Worm (Caenorhabditis elegans) whole organism, L2 larva: Measurements from ENCODE around the gene R08C7.11.

ENCODE experiments used
- C34F6.9 ChIP-seq: fragments of 150-350 bp; optimal IDR thresholded peaks from 2 replicates; lab custom pipeline; 2014; ENCODE audit warnings: missing biosample characterization, missing genetic modification characterization
- F13H6.1 ChIP-seq: sonication (generic microtip); optimal IDR thresholded peaks from 2 replicates; lab custom pipeline; 2016; ENCODE audit warnings: missing genetic modification characterization, missing compliant biosample characterization
- R02D3.7 ChIP-seq: fragments of 150-350 bp; optimal IDR thresholded peaks from 2 replicates; lab custom pipeline; 2014; ENCODE audit warnings: missing biosample characterization, missing genetic modification characterization
- Y55F3AM.14 ChIP-seq: fragments of 200-800 bp; sonication (Bioruptor generic); optimal IDR thresholded peaks from 2 replicates; lab custom pipeline; 2018; ENCODE audit warnings: mild to moderate bottlenecking, missing genetic modification characterization, missing compliant biosample characterization
- ZK546.5 ChIP-seq: sonication (generic microtip); optimal IDR thresholded peaks from 2 replicates; lab custom pipeline; 2017; ENCODE audit warnings: missing biosample characterization, missing genetic modification characterization
- blmp-1 ChIP-seq: sonication (generic microtip); optimal IDR thresholded peaks from 2 replicates; lab custom pipeline; 2017; ENCODE audit warnings: missing genetic modification characterization, mild to moderate bottlenecking, missing compliant biosample characterization, antibody characterized with exemption, moderate library complexity; ENCODE audit not compliant: insufficient read depth
- ceh-16 ChIP-seq: fragments of 150-350 bp; optimal IDR thresholded peaks from 2 replicates; lab custom pipeline; 2014; ENCODE audit warnings: missing biosample characterization, missing genetic modification characterization
- crh-2 ChIP-seq: sonication (generic microtip); optimal IDR thresholded peaks from 2 replicates; lab custom pipeline; 2017; ENCODE audit warnings: missing biosample characterization, missing genetic modification characterization
- egl-27 ChIP-seq: sonication (generic microtip); optimal IDR thresholded peaks from 3 replicates; lab custom pipeline; 2017; ENCODE audit warnings: missing biosample characterization, missing genetic modification reagents, missing genetic modification characterization
- fos-1 ChIP-seq: fragments of 150-350 bp; optimal IDR thresholded peaks from 2 replicates; lab custom pipeline; 2014; ENCODE audit warnings: missing biosample characterization, missing genetic modification characterization
- gmeb-1 ChIP-seq: fragments of 150-350 bp; optimal IDR thresholded peaks from 2 replicates; lab custom pipeline; 2014; ENCODE audit warnings: missing biosample characterization, missing genetic modification characterization
- lin-11 ChIP-seq: fragments of 150-350 bp; sonication (generic microtip); optimal IDR thresholded peaks from 2 replicates; lab custom pipeline; 2014; ENCODE audit warnings: missing biosample characterization, missing genetic modification characterization, inconsistent platforms, mixed read lengths
- lin-13 ChIP-seq: fragments of 150-350 bp; optimal IDR thresholded peaks from 2 replicates; lab custom pipeline; 2014; ENCODE audit warnings: missing biosample characterization, missing genetic modification reagents, missing genetic modification characterization
- lin-39 ChIP-seq: fragments of 150-350 bp; optimal IDR thresholded peaks from 2 replicates; lab custom pipeline; 2014; ENCODE audit warnings: missing biosample characterization, missing genetic modification reagents, missing genetic modification characterization
- lsy-2 ChIP-seq, 2 experiments: fragments of 150-350 bp in 1 of 2; sonication (generic microtip) in 1 of 2; optimal IDR thresholded peaks; 2 replicates each; lab custom pipeline; 2014 to 2017; ENCODE audit warnings: missing biosample characterization in 2 of 2, missing genetic modification characterization in 2 of 2
- mab-5 ChIP-seq: fragments of 150-350 bp; optimal IDR thresholded peaks from 2 replicates; lab custom pipeline; 2014; ENCODE audit warnings: missing biosample characterization, missing genetic modification characterization
- nhr-11 ChIP-seq: fragments of 150-350 bp; optimal IDR thresholded peaks from 2 replicates; lab custom pipeline; 2014; ENCODE audit warnings: missing biosample characterization, missing genetic modification characterization
- nhr-129 ChIP-seq: fragments of 150-350 bp; optimal IDR thresholded peaks from 2 replicates; lab custom pipeline; 2014; ENCODE audit warnings: missing biosample characterization, missing genetic modification characterization
- nhr-21 ChIP-seq: fragments of 150-350 bp; optimal IDR thresholded peaks from 2 replicates; lab custom pipeline; 2014; ENCODE audit warnings: missing biosample characterization, missing genetic modification characterization
- nhr-25 ChIP-seq: fragments of 150-350 bp; sonication (generic microtip); optimal IDR thresholded peaks from 3 replicates; lab custom pipeline; 2014; ENCODE audit warnings: missing biosample characterization, missing genetic modification characterization
- nhr-6 ChIP-seq: fragments of 150-350 bp; optimal IDR thresholded peaks from 2 replicates; lab custom pipeline; 2014; ENCODE audit warnings: missing biosample characterization, missing genetic modification characterization
- peb-1 ChIP-seq: fragments of 150-350 bp; optimal IDR thresholded peaks from 2 replicates; lab custom pipeline; 2014; ENCODE audit warnings: missing biosample characterization, missing genetic modification characterization
- sem-4 ChIP-seq: fragments of 150-350 bp; optimal IDR thresholded peaks from 2 replicates; lab custom pipeline; 2014; ENCODE audit warnings: missing biosample characterization, missing genetic modification reagents, missing genetic modification characterization
- sma-3 ChIP-seq: sonication (generic microtip); optimal IDR thresholded peaks from 2 replicates; lab custom pipeline; 2016; ENCODE audit warnings: missing genetic modification reagents, missing genetic modification characterization, missing compliant biosample characterization
- sma-9 ChIP-seq, 2 experiments: fragments of 150-350 bp in 1 of 2; sonication (generic microtip) in 1 of 2; optimal IDR thresholded peaks; 2 replicates each; lab custom pipeline; 2014 to 2016; ENCODE audit warnings: missing genetic modification characterization in 2 of 2, mild to moderate bottlenecking in 1 of 2, missing biosample characterization in 1 of 2, missing compliant biosample characterization in 1 of 2, missing genetic modification reagents in 1 of 2, moderate library complexity in 1 of 2
- snpc-4 ChIP-seq: fragments of 150-350 bp; optimal IDR thresholded peaks from 2 replicates; lab custom pipeline; 2014; ENCODE audit warnings: missing biosample characterization, missing genetic modification characterization
- unc-55 ChIP-seq: fragments of 150-350 bp; sonication (generic microtip); optimal IDR thresholded peaks from 3 replicates; lab custom pipeline; 2014; ENCODE audit warnings: missing biosample characterization, missing genetic modification reagents, missing genetic modification characterization
- zag-1 ChIP-seq: fragments of 150-350 bp; optimal IDR thresholded peaks from 2 replicates; lab custom pipeline; 2014; ENCODE audit warnings: missing biosample characterization, missing genetic modification characterization
- ztf-1 ChIP-seq: fragments of 200-800 bp; sonication (Bioruptor generic); conservative IDR thresholded peaks from 2 replicates; pipeline ENCODE4 v1.3.6; 2022; ENCODE audit warnings: missing genetic modification characterization, missing compliant biosample characterization
- ztf-11 ChIP-seq: sonication (generic microtip); optimal IDR thresholded peaks from 2 replicates; lab custom pipeline; 2017; ENCODE audit warnings: missing biosample characterization, missing genetic modification characterization
- ztf-4 ChIP-seq: fragments of 150-350 bp; optimal IDR thresholded peaks from 2 replicates; lab custom pipeline; 2014; ENCODE audit warnings: missing biosample characterization, missing genetic modification characterization

R08C7.11 gene

DNA sequence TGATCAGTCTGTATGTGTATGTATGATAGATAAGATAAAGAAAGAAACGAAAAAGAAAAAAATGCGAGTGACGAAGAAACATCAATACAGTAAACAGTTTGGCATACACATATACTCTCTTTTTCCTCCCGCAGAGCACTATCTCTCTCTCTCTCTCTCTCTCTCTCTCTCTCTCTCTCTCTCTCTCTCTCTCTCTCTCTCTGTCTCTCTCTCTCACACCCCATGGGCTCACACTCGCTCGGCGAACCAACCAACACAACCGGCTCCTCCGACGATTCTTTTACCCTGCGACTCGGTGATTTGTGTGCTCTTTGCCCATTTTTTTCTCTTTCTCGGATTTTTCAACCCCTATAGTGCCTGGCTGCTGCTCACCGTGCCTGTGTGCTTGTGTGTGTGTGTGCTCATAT is 47.7 kb downstream of the R08C7.11 start (continued):
- peak; percentile 4 for TF ChIP-seq sma-3 (GFP tag; lab: Kevin White, UChicago)

DNA sequence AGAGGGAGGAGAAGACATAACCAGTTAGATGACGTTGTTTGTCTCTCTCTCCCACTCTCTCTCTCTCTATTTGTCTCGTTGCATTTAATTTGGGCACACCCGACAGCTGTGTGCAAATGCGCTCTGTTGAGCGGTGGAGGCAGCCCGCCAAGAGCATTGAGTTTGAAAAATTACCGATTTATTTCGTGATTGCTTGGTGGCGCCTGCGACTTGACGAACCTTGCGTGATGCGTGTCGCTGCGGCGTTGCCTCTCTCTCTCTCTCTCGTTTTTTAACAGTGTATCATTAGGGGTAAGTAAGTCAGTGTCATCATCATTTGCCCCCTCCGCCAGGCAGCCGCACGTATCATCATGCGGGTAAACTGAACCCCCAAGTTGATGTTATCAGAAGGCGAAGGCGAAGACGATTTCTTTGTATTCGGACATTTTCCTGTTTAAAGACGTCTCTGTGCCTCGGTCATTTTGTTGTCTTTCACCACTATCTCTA is 48.6 kb downstream of the R08C7.11 start:
- no peak for TF ChIP-seq peb-1 (tag; lab: Kevin White, UChicago)
- TF ChIP-seq Y55F3AM.14 (GFP tag; lab: Kevin White, UChicago) = peak; percentile 56
- TF ChIP-seq C34F6.9 = peak; percentile 76
- no peak for TF ChIP-seq sem-4 (tag; lab: Kevin White, UChicago)
- peak; percentile 19 for TF ChIP-seq gmeb-1 (tag; lab: Kevin White, UChicago)
- TF ChIP-seq lin-39 (tag; lab: Kevin White, UChicago) = peak; percentile 25
- peak; percentile 21 for TF ChIP-seq crh-2
- TF ChIP-seq R02D3.7 (tag; lab: Kevin White, UChicago) = no peak
- no peak for TF ChIP-seq ztf-11 (tag; lab: Kevin White, UChicago)
- TF ChIP-seq zag-1 = peak; percentile 25
- TF ChIP-seq lin-13 = peak; percentile 80
- TF ChIP-seq sma-3 (GFP tag; lab: Kevin White, UChicago) = peak; percentile 63
- peak; percentile 36 for TF ChIP-seq blmp-1
- TF ChIP-seq nhr-11 = no peak
- TF ChIP-seq ztf-4 (tag; lab: Kevin White, UChicago) = peak; percentile 46
- TF ChIP-seq ceh-16 (tag; lab: Kevin White, UChicago) = peak; percentile 19
- TF ChIP-seq F13H6.1 (tag; lab: Kevin White, UChicago) = peak; percentile 60
- peak; percentile 38 for TF ChIP-seq nhr-6 (tag; lab: Kevin White, UChicago)
- TF ChIP-seq lsy-2 (tag; optimal IDR thresholded peaks at IDR 0.05; lab: Kevin White, UChicago) = peak; percentile 31 to 75
- no peak for TF ChIP-seq snpc-4 (tag; lab: Kevin White, UChicago)
- TF ChIP-seq nhr-21 (tag; lab: Kevin White, UChicago) = peak; percentile 30
- no peak for TF ChIP-seq egl-27 (tag; lab: Kevin White, UChicago)
- peak; percentile 76 for TF ChIP-seq fos-1 (tag; lab: Kevin White, UChicago)
- TF ChIP-seq sma-9 (GFP tag; optimal IDR thresholded peaks at IDR 0.05; lab: Kevin White, UChicago) = peak; percentile 63
- no peak for TF ChIP-seq sma-9 (tag; optimal IDR thresholded peaks at IDR 0.05; lab: Kevin White, UChicago)
- TF ChIP-seq nhr-129 (tag; lab: Kevin White, UChicago) = peak; percentile 85
- TF ChIP-seq unc-55 (GFP tag; lab: Kevin White, UChicago) = peak; percentile 89
- peak; percentile 10 for TF ChIP-seq mab-5 (tag; lab: Kevin White, UChicago)
- TF ChIP-seq nhr-25 (tag; lab: Kevin White, UChicago) = peak; percentile 57
- TF ChIP-seq lin-11 (tag; lab: Kevin White, UChicago) = peak; percentile 67

- peak; percentile 17 for TF ChIP-seq gmeb-1 (tag; lab: Kevin White, UChicago)
- TF ChIP-seq fos-1 (tag; lab: Kevin White, UChicago) = peak; percentile 48
- TF ChIP-seq sma-9 (GFP tag; optimal IDR thresholded peaks at IDR 0.05; lab: Kevin White, UChicago) = peak; percentile 52
- TF ChIP-seq sma-9 (tag; optimal IDR thresholded peaks at IDR 0.05; lab: Kevin White, UChicago) = no peak
- TF ChIP-seq nhr-129 (tag; lab: Kevin White, UChicago) = peak; percentile 74
- no peak for TF ChIP-seq C34F6.9
- 0 out of 2 replicates have a peak, but pooled peaks have one; percentile 67 for TF ChIP-seq ztf-1
- no peak for TF ChIP-seq Y55F3AM.14 (GFP tag; lab: Kevin White, UChicago)
- peak; percentile 3 for TF ChIP-seq ztf-4 (tag; lab: Kevin White, UChicago)
- peak; percentile 13 for TF ChIP-seq F13H6.1 (tag; lab: Kevin White, UChicago)
- peak in 1 of 2 experiments; percentile 8 for TF ChIP-seq lsy-2 (tag; optimal IDR thresholded peaks at IDR 0.05; lab: Kevin White, UChicago)
- peak; percentile 55 for TF ChIP-seq crh-2
- no peak for TF ChIP-seq ceh-16 (tag; lab: Kevin White, UChicago)
- peak; percentile 29 for TF ChIP-seq nhr-21 (tag; lab: Kevin White, UChicago)
- TF ChIP-seq ZK546.5 (tag; lab: Kevin White, UChicago) = no peak
- TF ChIP-seq, all 48 proteins: peak for 10
Observed at ce11 chrIV:4405126-4405525, 49.6 kb downstream of the R08C7.11 start, which contains the start of gene Y24D9A.7. Gene Y24D9A.7 (minus strand): TSS chrIV:4405171.
